Fruit fly (Drosophila melanogaster) whole organism, embryonic: Measurements from ENCODE around the gene APC4.

Experiments
- Atf3 ChIP-seq: fragments of 200-800 bp; sonication (Bioruptor generic); optimal IDR thresholded peaks from 3 replicates; lab custom pipeline; 2016; ENCODE audit warnings: missing biosample characterization, missing genetic modification characterization
- Awh ChIP-seq: fragments of 200-800 bp; sonication (Bioruptor generic); IDR thresholded peaks from 2 replicates; pipeline ENCODE4, ENCODE4 v1.3.6; 2022; ENCODE audit warnings: missing biosample characterization, missing genetic modification characterization
- Bdp1 ChIP-seq: fragments of 200-800 bp; sonication (Bioruptor generic); optimal IDR thresholded peaks from 3 replicates; lab custom pipeline; 2016; ENCODE audit warnings: missing biosample characterization, missing genetic modification characterization
- Bteb2 ChIP-seq: fragments of 200-800 bp; sonication (Bioruptor generic); optimal IDR thresholded peaks from 2 replicates; lab custom pipeline; 2016; ENCODE audit warnings: missing biosample characterization, missing genetic modification characterization
- CG10267 ChIP-seq: fragments of 200-800 bp; sonication (Bioruptor generic); optimal IDR thresholded peaks from 2 replicates; lab custom pipeline; 2018; ENCODE audit warnings: missing biosample characterization, mild to moderate bottlenecking, missing genetic modification characterization, moderate library complexity
- CG10543 ChIP-seq: fragments of 200-800 bp; sonication (Bioruptor generic); optimal IDR thresholded peaks from 3 replicates; lab custom pipeline; 2017; ENCODE audit warnings: missing biosample characterization, mild to moderate bottlenecking, missing genetic modification characterization, moderate library complexity
- CG10565 ChIP-seq: fragments of 200-800 bp; sonication (Bioruptor generic); optimal IDR thresholded peaks from 3 replicates; lab custom pipeline; 2016; ENCODE audit warnings: missing biosample characterization, mild to moderate bottlenecking, missing genetic modification characterization
- CG12744 ChIP-seq: fragments of 200-800 bp; sonication (Bioruptor generic); optimal IDR thresholded peaks from 2 replicates; lab custom pipeline; 2016; ENCODE audit warnings: missing biosample characterization, missing genetic modification characterization
- CG13123 ChIP-seq: fragments of 200-800 bp; sonication (Bioruptor generic); optimal IDR thresholded peaks from 2 replicates; lab custom pipeline; 2016; ENCODE audit warnings: missing biosample characterization, missing genetic modification characterization
- CG1792 ChIP-seq: fragments of 200-800 bp; sonication (Bioruptor generic); optimal IDR thresholded peaks from 2 replicates; lab custom pipeline; 2016; ENCODE audit warnings: missing biosample characterization, missing genetic modification characterization
- CG32772 ChIP-seq: fragments of 200-800 bp; sonication (Bioruptor generic); IDR thresholded peaks from 2 replicates; pipeline ENCODE4 v1.3.6; 2022; ENCODE audit warnings: missing biosample characterization, missing genetic modification characterization
- CG43689 ChIP-seq: fragments of 200-800 bp; sonication (Bioruptor generic); IDR thresholded peaks from 2 replicates; pipeline ENCODE4 v1.3.6; 2022; ENCODE audit warnings: missing biosample characterization, missing genetic modification characterization
- CG6272 ChIP-seq: fragments of 200-800 bp; sonication (Bioruptor generic); IDR thresholded peaks from 2 replicates; pipeline ENCODE4 v1.3.6; 2022; ENCODE audit warnings: missing biosample characterization, missing genetic modification characterization
- CG6791 ChIP-seq: fragments of 200-800 bp; sonication (Bioruptor generic); IDR thresholded peaks from 3 replicates; pipeline ENCODE4 v1.3.6; 2022; ENCODE audit warnings: missing biosample characterization, missing genetic modification characterization; ENCODE audit not compliant: partially characterized antibody
- CG7357 ChIP-seq: fragments of 200-800 bp; sonication (Bioruptor generic); IDR thresholded peaks from 3 replicates; pipeline ENCODE4 v1.3.6; 2022; ENCODE audit warnings: missing biosample characterization, missing genetic modification characterization
- CkIIα-i1 ChIP-seq: fragments of 200-800 bp; sonication (Bioruptor generic); IDR thresholded peaks from 2 replicates; pipeline ENCODE4 v1.3.6; 2022; ENCODE audit warnings: missing biosample characterization, missing genetic modification characterization
- CrebB ChIP-seq: fragments of 200-800 bp; sonication (Bioruptor generic); optimal IDR thresholded peaks from 3 replicates; lab custom pipeline; 2018; ENCODE audit warnings: missing biosample characterization, mild to moderate bottlenecking, missing genetic modification characterization
- Dll ChIP-seq: fragments of 200-800 bp; sonication (Bioruptor generic); IDR thresholded peaks from 4 replicates; pipeline ENCODE4 v1.3.6; 2022; ENCODE audit warnings: missing biosample characterization, missing genetic modification characterization; ENCODE audit not compliant: partially characterized antibody
- Dref ChIP-seq: fragments of 200-800 bp; sonication (Bioruptor generic); IDR thresholded peaks from 2 replicates; pipeline ENCODE4 v1.3.6; 2022; ENCODE audit warnings: missing biosample characterization, missing genetic modification characterization
- Hey ChIP-seq: fragments of 200-800 bp; sonication (Bioruptor generic); optimal IDR thresholded peaks from 3 replicates; lab custom pipeline; 2018; ENCODE audit warnings: missing biosample characterization, mild to moderate bottlenecking, missing genetic modification characterization
- HmgZ ChIP-seq: fragments of 200-800 bp; sonication (Bioruptor generic); optimal IDR thresholded peaks from 2 replicates; lab custom pipeline; 2018; ENCODE audit warnings: missing biosample characterization, mild to moderate bottlenecking, missing genetic modification characterization
- Mad ChIP-seq: fragments of 200-800 bp; sonication (Bioruptor generic); optimal IDR thresholded peaks from 2 replicates; lab custom pipeline; 2016; ENCODE audit warnings: missing biosample characterization, missing genetic modification characterization
- Med ChIP-seq: fragments of 200-800 bp; sonication (Bioruptor generic); peaks from one replicate; lab custom pipeline; 2016; ENCODE audit warnings: missing biosample characterization, missing genetic modification characterization, mild to moderate bottlenecking, inconsistent platforms, moderate library complexity
- NC2α ChIP-seq: fragments of 200-800 bp; sonication (Bioruptor generic); optimal IDR thresholded peaks from 2 replicates; lab custom pipeline; 2016; ENCODE audit warnings: missing biosample characterization, missing genetic modification characterization
- Nf-YB ChIP-seq: fragments of 200-800 bp; sonication (Bioruptor generic); optimal IDR thresholded peaks from 3 replicates; lab custom pipeline; 2019; ENCODE audit warnings: missing biosample characterization, mild to moderate bottlenecking, missing genetic modification characterization, moderate library complexity
- PHDP ChIP-seq: fragments of 200-800 bp; sonication (Bioruptor generic); optimal IDR thresholded peaks from 3 replicates; lab custom pipeline; 2018; ENCODE audit warnings: missing biosample characterization, mild to moderate bottlenecking, missing genetic modification characterization, moderate library complexity
- Poxn ChIP-seq: fragments of 200-800 bp; sonication (Bioruptor generic); IDR thresholded peaks from 2 replicates; pipeline ENCODE4 v1.3.6; 2022; ENCODE audit warnings: missing biosample characterization, missing genetic modification characterization
- Scr ChIP-seq: fragments of 200-800 bp; sonication (Bioruptor generic); IDR thresholded peaks from 2 replicates; pipeline ENCODE4 v1.3.6; 2022; ENCODE audit warnings: missing biosample characterization, missing genetic modification characterization; ENCODE audit not compliant: partially characterized antibody
- Sox102F ChIP-seq: fragments of 200-800 bp; sonication (Bioruptor generic); optimal IDR thresholded peaks from 2 replicates; lab custom pipeline; 2018; ENCODE audit warnings: missing biosample characterization, mild to moderate bottlenecking, missing genetic modification characterization, moderate library complexity
- Sry-δ ChIP-seq: fragments of 200-800 bp; sonication (Bioruptor generic); optimal IDR thresholded peaks from 2 replicates; lab custom pipeline; 2016; ENCODE audit warnings: missing biosample characterization, missing genetic modification characterization
- Vsx1 ChIP-seq: fragments of 200-800 bp; sonication (Bioruptor generic); optimal IDR thresholded peaks from 2 replicates; lab custom pipeline; 2017; ENCODE audit warnings: missing biosample characterization, mild to moderate bottlenecking, missing genetic modification characterization, missing genetic modification reagents
- Xbp1 ChIP-seq: fragments of 200-800 bp; sonication (Bioruptor generic); optimal IDR thresholded peaks from 3 replicates; lab custom pipeline; 2016; ENCODE audit warnings: missing biosample characterization, mild to moderate bottlenecking, missing genetic modification characterization
- bbx ChIP-seq: fragments of 200-800 bp; sonication (Bioruptor generic); IDR thresholded peaks from 2 replicates; pipeline ENCODE4 v1.3.6; 2022; ENCODE audit warnings: missing biosample characterization, missing genetic modification characterization; ENCODE audit not compliant: partially characterized antibody
- cg ChIP-seq: fragments of 200-800 bp; sonication (Bioruptor generic); optimal IDR thresholded peaks from 3 replicates; lab custom pipeline; 2019; ENCODE audit warnings: missing biosample characterization, mild to moderate bottlenecking, missing genetic modification characterization, moderate library complexity
- chm ChIP-seq: fragments of 200-800 bp; sonication (Bioruptor generic); IDR thresholded peaks from 2 replicates; pipeline ENCODE4 v1.3.6; 2022; ENCODE audit warnings: missing biosample characterization, missing genetic modification characterization
- croc ChIP-seq: fragments of 200-800 bp; sonication (Bioruptor generic); conservative IDR thresholded peaks from 3 replicates; pipeline ENCODE4 v1.3.6; 2022; ENCODE audit warnings: missing biosample characterization, missing genetic modification characterization
- crol ChIP-seq: fragments of 200-800 bp; sonication (Bioruptor generic); IDR thresholded peaks from 2 replicates; pipeline ENCODE4 v1.3.6; 2022; ENCODE audit warnings: missing biosample characterization, missing genetic modification characterization
- dmrt11E ChIP-seq: fragments of 200-800 bp; sonication (Bioruptor generic); optimal IDR thresholded peaks from 3 replicates; lab custom pipeline; 2018; ENCODE audit warnings: missing biosample characterization, mild to moderate bottlenecking, missing genetic modification characterization, moderate library complexity
- eyg ChIP-seq: fragments of 200-800 bp; sonication (Bioruptor generic); optimal IDR thresholded peaks from 3 replicates; lab custom pipeline; 2016; ENCODE audit warnings: missing biosample characterization, missing genetic modification characterization
- fd96Cb ChIP-seq: fragments of 200-800 bp; sonication (Bioruptor generic); optimal IDR thresholded peaks from 2 replicates; lab custom pipeline; 2018; ENCODE audit warnings: missing biosample characterization, mild to moderate bottlenecking, missing genetic modification characterization, moderate library complexity
- gcm2 ChIP-seq: fragments of 200-800 bp; sonication (Bioruptor generic); optimal IDR thresholded peaks from 2 replicates; lab custom pipeline; 2016; ENCODE audit warnings: missing biosample characterization, missing genetic modification characterization
- gfzf ChIP-seq: fragments of 200-800 bp; sonication (Bioruptor generic); optimal IDR thresholded peaks from 2 replicates; lab custom pipeline; 2016; ENCODE audit warnings: missing biosample characterization, mild to moderate bottlenecking, missing genetic modification characterization, moderate library complexity
- h ChIP-seq: fragments of >200 bp; optimal IDR thresholded peaks from 2 replicates; lab custom pipeline; 2017
- jumu ChIP-seq: fragments of 200-800 bp; sonication (Bioruptor generic); optimal IDR thresholded peaks from 3 replicates; lab custom pipeline; 2016; ENCODE audit warnings: missing biosample characterization, missing genetic modification characterization
- maf-S ChIP-seq: fragments of 200-800 bp; sonication (Bioruptor generic); optimal IDR thresholded peaks from 2 replicates; lab custom pipeline; 2016; ENCODE audit warnings: missing biosample characterization, missing genetic modification characterization
- mirr ChIP-seq: fragments of 200-800 bp; sonication (Bioruptor generic); optimal IDR thresholded peaks from 3 replicates; lab custom pipeline; 2018; ENCODE audit warnings: missing biosample characterization, mild to moderate bottlenecking, missing genetic modification characterization
- org-1 ChIP-seq: fragments of 200-800 bp; sonication (Bioruptor generic); optimal IDR thresholded peaks from 2 replicates; lab custom pipeline; 2017; ENCODE audit warnings: missing biosample characterization, missing genetic modification characterization
- sim ChIP-seq: fragments of 200-800 bp; sonication (Bioruptor generic); IDR thresholded peaks from 2 replicates; pipeline ENCODE4 v1.3.6; 2022; ENCODE audit warnings: missing biosample characterization, missing genetic modification characterization
- slou ChIP-seq: fragments of 200-800 bp; sonication (Bioruptor generic); optimal IDR thresholded peaks from 3 replicates; lab custom pipeline; 2016; ENCODE audit warnings: missing biosample characterization, missing genetic modification characterization
- tio ChIP-seq: fragments of 200-800 bp; sonication (Bioruptor generic); optimal IDR thresholded peaks from 2 replicates; lab custom pipeline; 2017; ENCODE audit warnings: missing biosample characterization, missing genetic modification characterization, inconsistent platforms
- toy ChIP-seq: fragments of 200-800 bp; sonication (Bioruptor generic); IDR thresholded peaks from 2 replicates; pipeline ENCODE4 v1.3.6; 2022; ENCODE audit warnings: missing biosample characterization, missing genetic modification characterization
- twi ChIP-seq: fragments of 200-800 bp; optimal IDR thresholded peaks from 2 replicates; lab custom pipeline; 2019; ENCODE audit warnings: missing biosample characterization, mild to moderate bottlenecking, missing genetic modification characterization, moderate library complexity

The APC4 gene

DNA sequence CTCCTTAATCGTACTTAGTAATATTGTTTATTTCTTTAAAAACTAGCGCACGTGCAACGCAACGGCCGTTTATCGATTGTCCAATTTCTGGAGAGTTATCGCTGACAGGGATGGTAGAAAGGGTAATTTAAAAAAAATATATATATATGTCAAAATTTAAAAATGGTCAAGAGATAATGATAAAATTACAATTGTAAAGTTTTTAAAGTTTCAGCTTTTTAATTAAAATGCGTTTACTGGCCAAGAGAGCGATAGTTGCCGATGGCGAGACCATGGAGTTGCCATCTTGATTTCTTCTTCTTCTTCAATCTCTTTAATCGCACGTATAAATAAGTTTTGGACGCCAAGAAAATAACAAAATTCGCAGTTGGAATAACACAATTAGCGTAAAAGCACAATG lies 1.8 kb upstream of the APC4 start, which contains the start of the genes CG7246 and HP1b (continued):
- TF ChIP-seq CG7357 (GFP tag; lab: Robert Waterston, UW) (peak; percentile 11; the same call in 1 of the 3 replicates), CrebB (tag; lab: Kevin White, UChicago) (no peak), CkIIα-i1 (GFP tag; lab: Robert Waterston, UW) (no peak), NC2α (no peak), CG6272 (GFP tag; lab: Robert Waterston, UW) (peak; percentile 81), Poxn (GFP tag; lab: Robert Waterston, UW) (no peak; the same call in 1 of the 2 replicates), Sox102F (GFP tag; lab: Kevin White, UChicago) (peak; percentile 70), jumu (GFP tag; lab: Kevin White, UChicago) (peak; percentile 8), Sry-δ (GFP tag; lab: Kevin White, UChicago) (peak; percentile 77), Dll (GFP tag; lab: Robert Waterston, UW) (peak; percentile 85), croc (GFP tag; lab: Robert Waterston, UW) (peak; percentile 37; the same call in 1 of the 3 replicates), Nf-YB (GFP tag; lab: Kevin White, UChicago) (no peak), twi (tag; lab: Kevin White, UChicago) (peak; percentile 49), CG32772 (peak; percentile 82), CG43689 (no peak), eyg (no peak), mirr (GFP tag; lab: Kevin White, UChicago) (no peak), chm (GFP tag; lab: Robert Waterston, UW) (no peak), dmrt11E (tag; lab: Kevin White, UChicago) (peak; percentile 54), Bteb2 (GFP tag; lab: Kevin White, UChicago) (peak; percentile 46), Atf3 (GFP tag; lab: Kevin White, UChicago) (peak; percentile 0), Hey (no peak), bbx (GFP tag; lab: Robert Waterston, UW) (peak; percentile 65), CG1792 (GFP tag; lab: Kevin White, UChicago) (no peak), CG12744 (GFP tag; lab: Kevin White, UChicago) (no peak), Med (GFP tag; lab: Kevin White, UChicago) (peak; percentile 90), CG10565 (GFP tag; lab: Kevin White, UChicago) (no peak), slou (GFP tag; lab: Kevin White, UChicago) (peak; percentile 48), Mad (peak; percentile 23), sim (GFP tag; lab: Robert Waterston, UW) (no peak), tio (GFP tag; lab: Kevin White, UChicago) (peak; percentile 42), h (lab: Kevin White, UChicago) (no peak), crol (GFP tag; lab: Robert Waterston, UW) (no peak), Scr (GFP tag; lab: Robert Waterston, UW) (peak; percentile 86), Xbp1 (GFP tag; lab: Kevin White, UChicago) (peak; percentile 78), Dref (GFP tag; lab: Robert Waterston, UW) (peak; percentile 63), CG10267 (peak; percentile 61), CG6791 (peak; percentile 58; the same call in 1 of the 3 replicates), CG13123 (GFP tag; lab: Kevin White, UChicago) (peak; percentile 47), cg (GFP tag; lab: Kevin White, UChicago) (no peak), toy (no peak), PHDP (peak; percentile 68), fd96Cb (tag; lab: Kevin White, UChicago) (peak; percentile 52), gcm2 (GFP tag; lab: Kevin White, UChicago) (no peak), Awh (0 out of 2 replicates have a peak, but pooled peaks have one; percentile 42), org-1 (no peak), maf-S (peak; percentile 29), gfzf (GFP tag; lab: Kevin White, UChicago) (no peak), Vsx1 (GFP tag; lab: Kevin White, UChicago) (peak; percentile 42), Bdp1 (GFP tag; lab: Kevin White, UChicago) (no peak), HmgZ (tag; lab: Kevin White, UChicago) (peak; percentile 59), CG10543 (GFP tag; lab: Kevin White, UChicago) (peak; percentile 62)
